Worm (Caenorhabditis elegans) whole organism, L4 larva: ENCODE data around the gene srh-186.

Experiments used
- D1046.2 ChIP-seq: fragments of 200-800 bp; sonication (Bioruptor generic); IDR thresholded peaks from 2 replicates; pipeline ENCODE4 v1.3.6; 2022; ENCODE audit warnings: missing genetic modification characterization, missing compliant biosample characterization
- R02D3.7 ChIP-seq: fragments of 150-350 bp; sonication (generic microtip); optimal IDR thresholded peaks from 3 replicates; lab custom pipeline; 2014; ENCODE audit warnings: missing biosample characterization, missing genetic modification characterization
- T20F7.1 ChIP-seq: fragments of 200-800 bp; sonication (Bioruptor generic); optimal IDR thresholded peaks from 2 replicates; lab custom pipeline; 2018; ENCODE audit warnings: mild to moderate bottlenecking, missing genetic modification characterization, missing compliant biosample characterization
- aha-1 ChIP-seq: fragments of 150-350 bp; peaks from one replicate; lab custom pipeline; 2014; ENCODE audit warnings: missing biosample characterization, missing genetic modification characterization
- aly-2 ChIP-seq: sonication (generic microtip); optimal IDR thresholded peaks from 2 replicates; lab custom pipeline; 2018; ENCODE audit warnings: missing biosample characterization, missing genetic modification characterization
- ceh-44 ChIP-seq: fragments of 200-800 bp; sonication (Bioruptor generic); IDR thresholded peaks from 2 replicates; pipeline ENCODE4 v1.3.6; 2022; ENCODE audit warnings: missing genetic modification reagents, missing genetic modification characterization, missing compliant biosample characterization
- ceh-82 ChIP-seq: sonication (generic microtip); optimal IDR thresholded peaks from 2 replicates; lab custom pipeline; 2017; ENCODE audit warnings: missing biosample characterization, missing genetic modification characterization
- daf-12 ChIP-seq: fragments of 150-350 bp; optimal IDR thresholded peaks from 2 replicates; lab custom pipeline; 2014; ENCODE audit warnings: missing biosample characterization, missing genetic modification reagents, missing genetic modification characterization
- dmd-6 ChIP-seq: fragments of 200-800 bp; sonication (Bioruptor generic); IDR thresholded peaks from 2 replicates; pipeline ENCODE4 v1.3.6; 2022; ENCODE audit warnings: missing genetic modification reagents, missing genetic modification characterization, missing compliant biosample characterization
- dmd-8 ChIP-seq: fragments of 200-800 bp; sonication (Bioruptor generic); IDR thresholded peaks from 2 replicates; pipeline ENCODE4 v1.3.6; 2022; ENCODE audit warnings: missing genetic modification characterization, missing compliant biosample characterization
- duxl-1 ChIP-seq: sonication (generic microtip); optimal IDR thresholded peaks from 2 replicates; lab custom pipeline; 2016; ENCODE audit warnings: mild to moderate bottlenecking, missing genetic modification characterization, moderate library complexity, missing compliant biosample characterization; ENCODE audit not compliant: poor library complexity
- egl-27 ChIP-seq: sonication (generic microtip); optimal IDR thresholded peaks from 3 replicates; lab custom pipeline; 2017; ENCODE audit warnings: missing biosample characterization, missing genetic modification reagents, missing genetic modification characterization
- gei-8 ChIP-seq: fragments of 200-800 bp; sonication (Bioruptor generic); optimal IDR thresholded peaks from 2 replicates; lab custom pipeline; 2018; ENCODE audit warnings: mild to moderate bottlenecking, missing genetic modification characterization, missing compliant biosample characterization
- hlh-11 ChIP-seq: fragments of 200-800 bp; sonication (Bioruptor generic); optimal IDR thresholded peaks from 2 replicates; lab custom pipeline; 2018; ENCODE audit warnings: mild to moderate bottlenecking, missing genetic modification characterization, missing compliant biosample characterization
- hmg-1.1 ChIP-seq: fragments of 200-800 bp; sonication (Bioruptor generic); IDR thresholded peaks from 2 replicates; pipeline ENCODE4 v1.3.6; 2022; ENCODE audit warnings: missing genetic modification reagents, missing genetic modification characterization, missing compliant biosample characterization
- jun-1 ChIP-seq: fragments of 150-350 bp; optimal IDR thresholded peaks from 2 replicates; lab custom pipeline; 2014; ENCODE audit warnings: missing biosample characterization, missing genetic modification reagents, missing genetic modification characterization
- lin-1 ChIP-seq: fragments of 200-800 bp; sonication (Bioruptor generic); IDR thresholded peaks from 2 replicates; pipeline ENCODE4 v1.3.6; 2022; ENCODE audit warnings: missing genetic modification reagents, missing genetic modification characterization, missing compliant biosample characterization
- lin-29 ChIP-seq: fragments of 200-800 bp; sonication (Bioruptor generic); IDR thresholded peaks from 2 replicates; pipeline ENCODE4 v1.3.6; 2022; ENCODE audit warnings: missing genetic modification reagents, missing genetic modification characterization, missing compliant biosample characterization
- lin-38 ChIP-seq: fragments of 200-800 bp; sonication (Bioruptor generic); IDR thresholded peaks from 2 replicates; pipeline ENCODE4 v1.3.6; 2022; ENCODE audit warnings: missing genetic modification reagents, missing genetic modification characterization, missing compliant biosample characterization
- mdl-1 ChIP-seq, 2 experiments: fragments of 150-350 bp in 1 of 2; sonication (generic microtip) in 1 of 2; optimal IDR thresholded peaks; 2 replicates each; lab custom pipeline; 2014 to 2017; ENCODE audit warnings: missing biosample characterization in 2 of 2, missing genetic modification characterization in 2 of 2
- mxl-2 ChIP-seq: fragments of 200-800 bp; sonication (Bioruptor generic); conservative IDR thresholded peaks from 2 replicates; pipeline ENCODE4 v1.3.6; 2022; ENCODE audit warnings: missing genetic modification reagents, missing genetic modification characterization, missing compliant biosample characterization
- nhr-10 ChIP-seq: fragments of 150-350 bp; optimal IDR thresholded peaks from 2 replicates; lab custom pipeline; 2014; ENCODE audit warnings: missing biosample characterization, missing genetic modification characterization
- nhr-102 ChIP-seq: sonication (generic microtip); optimal IDR thresholded peaks from 2 replicates; lab custom pipeline; 2016; ENCODE audit warnings: mild to moderate bottlenecking, missing genetic modification characterization, moderate library complexity, missing compliant biosample characterization
- nhr-11 ChIP-seq: fragments of 150-350 bp; optimal IDR thresholded peaks from 2 replicates; lab custom pipeline; 2014; ENCODE audit warnings: missing biosample characterization, missing genetic modification characterization
- nhr-25 ChIP-seq: sonication (generic microtip); optimal IDR thresholded peaks from 2 replicates; lab custom pipeline; 2017; ENCODE audit warnings: missing genetic modification characterization, mild to moderate bottlenecking, missing compliant biosample characterization, antibody characterized with exemption, moderate library complexity, borderline replicate concordance; ENCODE audit not compliant: insufficient read depth
- nhr-28 ChIP-seq: fragments of 150-350 bp; optimal IDR thresholded peaks from 2 replicates; lab custom pipeline; 2014; ENCODE audit warnings: missing biosample characterization, missing genetic modification characterization
- nhr-41 ChIP-seq: fragments of 200-800 bp; sonication (Bioruptor generic); IDR thresholded peaks from 2 replicates; pipeline ENCODE4 v1.3.6; 2022; ENCODE audit warnings: missing genetic modification reagents, missing genetic modification characterization, missing compliant biosample characterization
- nhr-42 ChIP-seq: fragments of 200-800 bp; sonication (Bioruptor generic); IDR thresholded peaks from 2 replicates; pipeline ENCODE4 v1.3.6; 2022; ENCODE audit warnings: missing genetic modification characterization, missing compliant biosample characterization
- nhr-77 ChIP-seq: fragments of 150-350 bp; optimal IDR thresholded peaks from 2 replicates; lab custom pipeline; 2014; ENCODE audit warnings: missing biosample characterization, missing genetic modification characterization
- pha-4 ChIP-seq, 2 experiments: fragments of 150-350 bp in 1 of 2; fragments of 200-800 bp in 1 of 2; sonication (Bioruptor generic) in 1 of 2; IDR thresholded peaks in 1 of 2; optimal IDR thresholded peaks in 1 of 2; 2 replicates each; pipeline versions ENCODE4 v1.3.6 to Lab custom; 2014 to 2022; ENCODE audit warnings: missing genetic modification characterization in 2 of 2, missing genetic modification reagents in 2 of 2, missing biosample characterization in 1 of 2, missing compliant biosample characterization in 1 of 2
- pqm-1 ChIP-seq: sonication (generic microtip); optimal IDR thresholded peaks from 2 replicates; lab custom pipeline; 2017; ENCODE audit warnings: missing biosample characterization, missing genetic modification characterization
- set-16 ChIP-seq: fragments of 200-800 bp; sonication (Bioruptor generic); IDR thresholded peaks from 2 replicates; pipeline ENCODE4 v1.3.6; 2022; ENCODE audit warnings: missing genetic modification reagents, missing genetic modification characterization, missing compliant biosample characterization
- snpc-4 ChIP-seq: fragments of 150-350 bp; optimal IDR thresholded peaks from 2 replicates; lab custom pipeline; 2014; ENCODE audit warnings: missing biosample characterization, missing genetic modification characterization
- spr-1 ChIP-seq: sonication (generic microtip); optimal IDR thresholded peaks from 2 replicates; lab custom pipeline; 2016; ENCODE audit warnings: mild to moderate bottlenecking, missing genetic modification characterization, missing compliant biosample characterization
- spr-3 ChIP-seq: fragments of 200-800 bp; sonication (Bioruptor generic); optimal IDR thresholded peaks from 2 replicates; lab custom pipeline; 2018; ENCODE audit warnings: mild to moderate bottlenecking, missing genetic modification characterization, missing compliant biosample characterization
- unc-39 ChIP-seq: sonication (generic microtip); optimal IDR thresholded peaks from 2 replicates; lab custom pipeline; 2017; ENCODE audit warnings: missing biosample characterization, missing genetic modification characterization
- unc-62 ChIP-seq, 3 experiments: fragments of 150-350 bp in 1 of 3; sonication (generic microtip); optimal IDR thresholded peaks in 2 of 3; peaks in 1 of 3; 1 replicate in 1 of 3; 2 replicates in 2 of 3; lab custom pipeline; 2014 to 2017; ENCODE audit warnings: missing biosample characterization in 3 of 3, missing genetic modification characterization in 3 of 3, missing genetic modification reagents in 3 of 3, missing genotype in 1 of 3
- vab-7 ChIP-seq: fragments of 200-800 bp; sonication (Bioruptor generic); IDR thresholded peaks from 2 replicates; pipeline ENCODE4 v1.3.6; 2022; ENCODE audit warnings: missing genetic modification reagents, missing genetic modification characterization, missing compliant biosample characterization
- zip-2 ChIP-seq: fragments of 150-350 bp; optimal IDR thresholded peaks from 2 replicates; lab custom pipeline; 2014; ENCODE audit warnings: missing biosample characterization, missing genetic modification characterization
- ztf-11 ChIP-seq: fragments of 150-350 bp; optimal IDR thresholded peaks from 2 replicates; lab custom pipeline; 2014; ENCODE audit warnings: missing biosample characterization, missing genetic modification characterization

Gene srh-186

ce11 chrV:15955497-15955896, at the start of gene srh-186:
Gene srh-186, plus strand, starts transcription at chrV:15955797.
- no peak for TF ChIP-seq lin-38 (GFP tag; lab: Robert Waterston, UW)
- no peak for TF ChIP-seq set-16 (GFP tag; lab: Robert Waterston, UW)
- TF ChIP-seq pqm-1 (tag; lab: Kevin White, UChicago), result no peak
- TF ChIP-seq spr-3, result no peak
- peak; percentile 29 for TF ChIP-seq aha-1 (tag; lab: Kevin White, UChicago)
- TF ChIP-seq ceh-44, result no peak
- no peak for TF ChIP-seq ceh-82 (tag; lab: Kevin White, UChicago)
- TF ChIP-seq daf-12 (tag; lab: Kevin White, UChicago), result no peak
- no peak for TF ChIP-seq nhr-41 (GFP tag; lab: Robert Waterston, UW)

ce11 chrV:15911848-15912247, 43.7 kb upstream of the srh-186 start, which contains the start of gene F35E8.6:
Gene F35E8.6, plus strand, starts transcription at chrV:15912148.
- TF ChIP-seq aly-2 (tag; lab: Kevin White, UChicago) (no peak), pha-4 (GFP tag; IDR thresholded peaks at IDR 0.05; lab: Robert Waterston, UW) (no peak), pha-4 (tag; optimal IDR thresholded peaks at IDR 0.05; lab: Kevin White, UChicago) (no peak), nhr-11 (tag; lab: Kevin White, UChicago) (no peak), vab-7 (GFP tag; lab: Robert Waterston, UW) (no peak), lin-29 (GFP tag; lab: Robert Waterston, UW) (no peak)

ce11 chrV:15912677-15913076, 42.9 kb upstream of the srh-186 start:
- peak; percentile 58 for TF ChIP-seq set-16 (GFP tag; lab: Robert Waterston, UW)
- no peak for TF ChIP-seq nhr-28
- no peak for TF ChIP-seq hlh-11

- TF ChIP-seq pqm-1 (tag; lab: Kevin White, UChicago) (no peak), mxl-2 (no peak), nhr-77 (no peak), hmg-1.1 (GFP tag; lab: Robert Waterston, UW) (no peak), D1046.2 (no peak), nhr-10 (no peak), R02D3.7 (tag; lab: Kevin White, UChicago) (no peak)
- TF ChIP-seq, all 104 proteins: peak for 0
These were observed 41.9 kb upstream of the srh-186 start, which contains the start of gene F35E8.7 for ce11 chrV:15913714-15914113. Gene F35E8.7, plus strand, starts transcription at chrV:15914014.

DNA sequence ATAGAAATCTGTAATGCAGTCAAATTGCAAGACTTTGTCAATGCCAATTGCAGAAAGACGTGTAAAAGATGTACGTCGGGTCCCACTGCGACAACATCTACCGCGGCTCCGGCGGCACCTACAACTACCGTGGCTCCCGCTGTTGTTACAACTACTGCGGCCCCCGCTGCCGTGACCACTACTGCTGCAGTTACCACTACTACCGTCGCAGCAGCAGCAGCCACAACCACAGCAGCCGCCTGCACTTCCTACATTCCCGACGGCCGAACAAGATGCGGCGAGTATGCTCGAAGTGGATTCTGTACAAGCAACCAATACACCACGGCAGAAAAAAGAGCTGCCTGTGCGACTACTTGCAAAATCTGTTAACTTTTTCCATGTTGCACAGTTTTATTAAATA, 40.8 kb upstream of the srh-186 start:
- no peak for TF ChIP-seq aly-2 (tag; lab: Kevin White, UChicago)
- 0 out of 2 replicates have a peak, but pooled peaks have one; percentile 23 for TF ChIP-seq dmd-8 (GFP tag; lab: Robert Waterston, UW)
- TF ChIP-seq zip-2 (tag; lab: Kevin White, UChicago), result no peak
- peak; percentile 57 for TF ChIP-seq set-16 (GFP tag; lab: Robert Waterston, UW)

DNA sequence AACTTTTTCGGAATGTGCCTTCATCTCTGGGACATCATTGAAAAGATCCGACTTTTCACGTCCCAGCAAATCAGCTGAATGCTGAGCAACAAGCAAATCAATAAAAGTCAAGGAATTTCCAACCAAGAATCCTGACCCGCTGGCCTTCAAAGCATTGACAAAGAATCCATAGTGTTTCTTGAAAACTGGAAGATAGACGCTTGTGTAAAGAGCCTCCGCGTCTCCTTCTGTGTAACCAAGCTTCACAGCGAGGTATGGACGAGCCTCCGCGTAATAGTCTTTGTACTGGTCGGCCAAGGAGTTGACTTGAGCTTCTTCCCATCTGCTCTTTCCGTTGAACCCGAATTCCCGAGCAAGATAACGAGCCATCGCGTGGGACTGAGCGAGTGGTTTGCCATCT, 40.3 kb upstream of the srh-186 start:
- TF ChIP-seq unc-62 (GFP tag; optimal IDR thresholded peaks at IDR 0.05 in 1 of 2; lab: Kevin White, UChicago) (peak in 1 of 2 experiments; percentile 92), unc-62 (tag; optimal IDR thresholded peaks at IDR 0.05; lab: Kevin White, UChicago) (no peak), nhr-41 (GFP tag; lab: Robert Waterston, UW) (no peak)

DNA sequence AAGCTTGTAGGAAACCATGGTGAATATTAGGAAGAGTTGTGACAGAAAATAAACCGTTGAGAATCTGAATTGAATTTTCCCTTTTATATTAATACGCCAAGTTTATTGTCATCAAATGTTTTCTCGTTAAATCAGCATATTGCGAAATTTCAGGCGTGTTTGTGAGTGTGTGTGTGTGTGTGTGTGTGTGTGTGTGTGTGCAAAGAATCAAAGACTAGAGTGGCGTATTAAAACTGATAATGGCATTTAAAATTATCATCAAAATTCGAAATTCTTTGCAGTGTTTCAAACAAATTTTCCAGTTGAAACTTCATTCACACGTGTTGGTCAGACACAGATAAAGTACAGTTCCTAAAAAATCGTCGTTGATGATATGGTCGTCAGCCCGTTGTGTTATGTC, 39.7 kb upstream of the srh-186 start, which contains the start of gene gst-38:
Gene gst-38 (minus strand): TSS at position 152 of the 400 bp plus-strand sequence.
- TF ChIP-seq nhr-102 (tag; lab: Kevin White, UChicago) (no peak), lin-1 (GFP tag; lab: Robert Waterston, UW) (0 out of 2 replicates have a peak, but pooled peaks have one; percentile 18), spr-1 (no peak), T20F7.1 (no peak), egl-27 (tag; lab: Kevin White, UChicago) (no peak), nhr-25 (tag; lab: Kevin White, UChicago) (no peak), mdl-1 (tag; optimal IDR thresholded peaks at IDR 0.05; lab: Kevin White, UChicago) (no peak), ztf-11 (tag; lab: Kevin White, UChicago) (no peak), gei-8 (no peak), snpc-4 (tag; lab: Kevin White, UChicago) (no peak), unc-39 (tag; lab: Kevin White, UChicago) (no peak), nhr-41 (GFP tag; lab: Robert Waterston, UW) (no peak), duxl-1 (no peak), dmd-6 (GFP tag; lab: Robert Waterston, UW) (peak; percentile 85), jun-1 (tag; lab: Kevin White, UChicago) (no peak), nhr-42 (GFP tag; lab: Robert Waterston, UW) (no peak)
